Worm (Caenorhabditis elegans): Measurements from ENCODE around the gene sms-2.

ce11 chrX:932874-933273 lies 15.8 kb downstream of the sms-2 start:
- TF ChIP-seq flt-1 (GFP tag; IDR thresholded peaks at IDR 0.05), result no peak
- TF ChIP-seq ceh-13 (GFP tag; optimal IDR thresholded peaks at IDR 0.05), result no peak
- no peak for TF ChIP-seq scrt-1 (GFP tag; IDR thresholded peaks at IDR 0.05)
- TF ChIP-seq ama-1 (optimal IDR thresholded peaks at IDR 0.05), result no peak

All from whole organism, early embryonic.